Worm (Caenorhabditis elegans): ENCODE data around the gene ZC373.3.

DNA sequence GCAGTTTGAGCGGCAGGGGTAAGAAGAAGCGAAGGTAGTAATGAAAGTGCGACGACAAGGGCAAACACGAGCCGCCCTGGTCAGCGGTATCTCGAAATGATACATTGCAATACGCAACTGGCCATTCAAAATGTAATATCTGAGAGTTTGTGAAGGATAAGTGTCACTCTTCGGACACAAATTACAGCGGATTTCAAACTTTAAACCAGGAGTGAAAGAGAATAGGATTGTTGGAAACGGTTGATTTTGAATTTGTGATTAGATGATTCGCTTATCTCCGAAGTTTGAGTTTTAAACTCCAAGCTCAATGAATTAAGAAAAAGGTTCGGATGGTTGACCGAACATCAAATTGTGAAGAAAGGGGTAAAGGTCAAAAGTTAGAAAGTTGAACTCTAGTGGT lies 13.0 kb upstream of the ZC373.3 start, which contains the start of gene ZC374.2:
- TF ChIP-seq ama-1 (optimal IDR thresholded peaks at IDR 0.05): no peak
- no peak for TF ChIP-seq F13C5.2 (tag; optimal IDR thresholded peaks at IDR 0.05)
- no peak for TF ChIP-seq ceh-13 (GFP tag; optimal IDR thresholded peaks at IDR 0.05)
- no peak for TF ChIP-seq aly-1 (tag; optimal IDR thresholded peaks at IDR 0.05)
- TF ChIP-seq flt-1 (GFP tag; IDR thresholded peaks at IDR 0.05): no peak
- TF ChIP-seq hnd-1 (tag; optimal IDR thresholded peaks at IDR 0.05): no peak
- no peak for TF ChIP-seq tra-4 (tag; optimal IDR thresholded peaks at IDR 0.05)
- no peak for TF ChIP-seq pes-1 (GFP tag; IDR thresholded peaks at IDR 0.05)
- no peak for TF ChIP-seq scrt-1 (GFP tag; IDR thresholded peaks at IDR 0.05)
- TF ChIP-seq hmbx-1 (tag; optimal IDR thresholded peaks at IDR 0.05): no peak
- no peak for TF ChIP-seq ceh-36 (tag; optimal IDR thresholded peaks at IDR 0.05)
- TF ChIP-seq tbx-11 (GFP tag; IDR thresholded peaks at IDR 0.05): no peak
- no peak for TF ChIP-seq ets-7 (tag; optimal IDR thresholded peaks at IDR 0.05)

Measured in whole organism, early embryonic.